Worm (Caenorhabditis elegans) whole organism, young adult: ENCODE measurements around the gene rps-3.

ENCODE experiments used
- aptf-3 ChIP-seq: fragments of 200-800 bp; sonication (Bioruptor generic); IDR thresholded peaks from 2 replicates; pipeline ENCODE4 v1.3.6; 2022; ENCODE audit warnings: missing genetic modification characterization, missing compliant biosample characterization
- dpl-1 ChIP-seq: fragments of 150-350 bp; optimal IDR thresholded peaks from 2 replicates; lab custom pipeline; 2014; ENCODE audit warnings: missing biosample characterization, missing genetic modification reagents, missing genetic modification characterization
- efl-1 ChIP-seq: fragments of 150-350 bp; optimal IDR thresholded peaks from 2 replicates; lab custom pipeline; 2014; ENCODE audit warnings: missing biosample characterization, missing genetic modification reagents, missing genetic modification characterization
- gei-17 ChIP-seq: fragments of 200-800 bp; sonication (Bioruptor generic); optimal IDR thresholded peaks from 2 replicates; lab custom pipeline; 2018; ENCODE audit warnings: mild to moderate bottlenecking, missing genetic modification characterization, missing compliant biosample characterization
- ztf-22 ChIP-seq: fragments of 200-800 bp; sonication (Bioruptor generic); optimal IDR thresholded peaks from 2 replicates; lab custom pipeline; 2018; ENCODE audit warnings: mild to moderate bottlenecking, missing genetic modification characterization, moderate library complexity, missing compliant biosample characterization

- TF ChIP-seq ztf-22 (GFP tag; lab: Kevin White, UChicago) = no peak
- no peak for TF ChIP-seq dpl-1 (GFP tag; lab: Kevin White, UChicago)
- TF ChIP-seq efl-1 (GFP tag; lab: Kevin White, UChicago) = no peak
- TF ChIP-seq aptf-3 (GFP tag; lab: Robert Waterston, UW) = no peak
- no peak for TF ChIP-seq gei-17
These were observed 36.6 kb upstream of the rps-3 start for ce11 chrIII:6170038-6170437.
